Fruit fly (Drosophila melanogaster) whole organism, embryonic: ENCODE measurements around the gene hydra.

Experiments
- CG17361 ChIP-seq: fragments of 200-800 bp; sonication (Bioruptor generic); IDR thresholded peaks from 3 replicates; pipeline ENCODE4 v1.3.6; 2022; ENCODE audit warnings: missing biosample characterization, missing genetic modification characterization
- CG17912 ChIP-seq: fragments of 200-800 bp; sonication (Bioruptor generic); optimal IDR thresholded peaks from 2 replicates; lab custom pipeline; 2018; ENCODE audit warnings: missing biosample characterization, mild to moderate bottlenecking, missing genetic modification characterization
- CG30403 ChIP-seq: fragments of 200-800 bp; sonication (Bioruptor generic); optimal IDR thresholded peaks from 3 replicates; lab custom pipeline; 2016; ENCODE audit warnings: missing biosample characterization, missing genetic modification characterization
- CG7745 ChIP-seq: fragments of 200-800 bp; sonication (Bioruptor generic); optimal IDR thresholded peaks from 2 replicates; lab custom pipeline; 2018; ENCODE audit warnings: missing biosample characterization, mild to moderate bottlenecking, missing genetic modification characterization, moderate library complexity
- CoRest ChIP-seq: fragments of 200-800 bp; sonication (Bioruptor generic); optimal IDR thresholded peaks from 3 replicates; lab custom pipeline; 2018; ENCODE audit warnings: missing biosample characterization, mild to moderate bottlenecking, missing genetic modification characterization, moderate library complexity
- Scr ChIP-seq: fragments of 200-800 bp; sonication (Bioruptor generic); IDR thresholded peaks from 2 replicates; pipeline ENCODE4 v1.3.6; 2022; ENCODE audit warnings: missing biosample characterization, missing genetic modification characterization; ENCODE audit not compliant: partially characterized antibody
- Spps ChIP-seq: fragments of 200-800 bp; sonication (Bioruptor generic); optimal IDR thresholded peaks from 2 replicates; lab custom pipeline; 2018; ENCODE audit warnings: missing biosample characterization, mild to moderate bottlenecking, missing genetic modification characterization
- Taf1 ChIP-seq: fragments of 200-800 bp; sonication (Bioruptor generic); IDR thresholded peaks from 2 replicates; pipeline ENCODE4 v1.3.6; 2022; ENCODE audit warnings: missing biosample characterization, missing genetic modification characterization
- Tbp ChIP-seq: fragments of >200 bp; optimal IDR thresholded peaks from 2 replicates; lab custom pipeline; 2018; ENCODE audit warnings: missing biosample characterization, missing genetic modification characterization
- bcd ChIP-seq: fragments of 200-800 bp; sonication (Bioruptor generic); optimal IDR thresholded peaks from 2 replicates; lab custom pipeline; 2017; ENCODE audit warnings: missing biosample characterization, mild to moderate bottlenecking, missing genetic modification characterization
- croc ChIP-seq: fragments of 200-800 bp; sonication (Bioruptor generic); conservative IDR thresholded peaks from 3 replicates; pipeline ENCODE4 v1.3.6; 2022; ENCODE audit warnings: missing biosample characterization, missing genetic modification characterization

- TF ChIP-seq Scr: no peak
- TF ChIP-seq CG17912 (GFP tag; lab: Kevin White, UChicago): no peak
- no peak for TF ChIP-seq CG7745
- TF ChIP-seq CG30403: no peak
- TF ChIP-seq croc (GFP tag; lab: Robert Waterston, UW): no peak
- TF ChIP-seq Spps (tag; lab: Kevin White, UChicago): no peak
- no peak for TF ChIP-seq Taf1
- TF ChIP-seq bcd (GFP tag; lab: Kevin White, UChicago): no peak
- TF ChIP-seq CoRest: no peak
- TF ChIP-seq CG17361: no peak
- no peak for TF ChIP-seq Tbp
Observed at dm6 chrX:20638054-20638453, 38.8 kb downstream of the hydra start.
